Fruit fly (Drosophila melanogaster) whole organism, prepupa: ENCODE data around the gene mew.

Experiments
- CG10631 ChIP-seq: fragments of 200-800 bp; sonication (Bioruptor generic); optimal IDR thresholded peaks from 2 replicates; lab custom pipeline; 2016; ENCODE audit warnings: missing biosample characterization, missing genetic modification characterization
- CG4318 ChIP-seq: fragments of 200-800 bp; sonication (Bioruptor generic); optimal IDR thresholded peaks from 3 replicates; lab custom pipeline; 2017; ENCODE audit warnings: missing biosample characterization, mild to moderate bottlenecking, missing genetic modification characterization
- CG6792 ChIP-seq: fragments of 200-800 bp; sonication (Bioruptor generic); optimal IDR thresholded peaks from 3 replicates; lab custom pipeline; 2016; ENCODE audit warnings: missing biosample characterization, missing genetic modification characterization
- esn ChIP-seq: fragments of 200-800 bp; sonication (Bioruptor generic); optimal IDR thresholded peaks from 2 replicates; lab custom pipeline; 2016; ENCODE audit warnings: missing biosample characterization, mild to moderate bottlenecking, missing genetic modification characterization, moderate library complexity
- fd85E ChIP-seq: fragments of 200-800 bp; sonication (Bioruptor generic); optimal IDR thresholded peaks from 3 replicates; lab custom pipeline; 2016; ENCODE audit warnings: missing biosample characterization, missing genetic modification characterization
- ss ChIP-seq, 2 experiments: fragments of 200-800 bp; sonication (Bioruptor generic); optimal IDR thresholded peaks; 2 replicates in 1 of 2; 3 replicates in 1 of 2; lab custom pipeline; 2017 to 2018; ENCODE audit warnings: mild to moderate bottlenecking in 2 of 2, missing biosample characterization in 2 of 2, missing genetic modification characterization in 2 of 2, moderate library complexity in 1 of 2
- vri ChIP-seq: fragments of 200-800 bp; sonication (Bioruptor generic); optimal IDR thresholded peaks from 3 replicates; lab custom pipeline; 2016; ENCODE audit warnings: missing biosample characterization, mild to moderate bottlenecking, missing genetic modification characterization

DNA sequence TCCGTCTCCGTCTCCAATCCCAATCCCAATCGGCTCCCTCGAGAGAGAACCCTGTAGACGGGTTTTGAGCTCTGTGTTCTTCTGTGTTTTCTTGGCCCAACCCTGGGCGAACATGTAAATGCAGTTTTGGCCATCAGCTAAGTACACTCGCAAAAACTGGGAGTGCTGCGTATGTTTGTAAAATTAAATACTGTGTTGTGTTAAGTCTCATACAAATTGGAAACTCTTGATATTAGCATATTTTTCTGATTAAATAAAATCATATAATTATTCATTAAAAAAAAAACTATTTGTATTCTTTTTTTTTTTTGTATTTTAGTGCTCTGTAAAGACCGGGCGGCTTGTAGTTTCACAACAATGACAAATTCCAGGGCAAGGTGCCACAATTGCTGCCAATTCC lies 12.5 kb downstream of the mew start:
- TF ChIP-seq CG10631 (GFP tag; lab: Kevin White, UChicago): peak; percentile 82
- peak; percentile 70 to 75 for TF ChIP-seq ss (GFP tag; optimal IDR thresholded peaks at IDR 0.05; lab: Kevin White, UChicago)
- TF ChIP-seq CG4318 (GFP tag; lab: Kevin White, UChicago): peak; percentile 24
- TF ChIP-seq fd85E (GFP tag; lab: Kevin White, UChicago): no peak
- TF ChIP-seq esn (GFP tag; lab: Kevin White, UChicago): peak; percentile 73
- TF ChIP-seq vri (GFP tag; lab: Kevin White, UChicago): peak; percentile 42
- TF ChIP-seq CG6792 (GFP tag; lab: Kevin White, UChicago): peak; percentile 67
